Fruit fly (Drosophila melanogaster): Measurements from ENCODE around the gene spdi.

DNA sequence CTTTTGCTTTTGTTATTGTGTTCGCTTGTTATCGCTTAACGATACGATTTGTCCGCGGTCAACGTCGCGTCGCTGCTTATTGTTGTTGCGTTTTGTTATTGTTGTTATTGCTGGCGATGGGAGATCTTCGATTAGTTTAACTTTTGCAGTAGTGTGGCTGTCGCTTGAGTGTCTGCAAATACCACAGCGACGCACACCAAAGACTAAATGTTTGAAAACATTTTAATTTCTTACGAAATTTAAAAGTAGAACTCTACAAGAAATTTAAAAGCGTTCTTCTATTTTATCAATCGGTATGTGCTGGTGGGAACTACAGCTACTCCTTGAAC lies at the start of gene spdi:
- TF ChIP-seq CG6254 (GFP tag; optimal IDR thresholded peaks at IDR 0.05) = no peak
- no peak for TF ChIP-seq sqz (GFP tag; optimal IDR thresholded peaks at IDR 0.05)
- peak; percentile 59; the same call in 2 of the 3 replicates for TF ChIP-seq row (GFP tag; IDR thresholded peaks at IDR 0.05)
- TF ChIP-seq CG17186 (GFP tag; optimal IDR thresholded peaks at IDR 0.05) = peak; percentile 46
- TF ChIP-seq CG8924 (tag; optimal IDR thresholded peaks at IDR 0.05) = peak; percentile 71
- TF ChIP-seq CG1529 (GFP tag; optimal IDR thresholded peaks at IDR 0.05) = no peak
- TF ChIP-seq CG13624 (GFP tag; optimal IDR thresholded peaks at IDR 0.05) = no peak
- peak; percentile 61 for TF ChIP-seq Dp (GFP tag; optimal IDR thresholded peaks at IDR 0.05)
- peak; percentile 74; the same call in 1 of the 4 replicates for TF ChIP-seq chinmo (GFP tag; IDR thresholded peaks at IDR 0.05; ENCODE audit: partially characterized antibody)
- peak; percentile 28; the same call in 1 of the 3 replicates for TF ChIP-seq ci (GFP tag; IDR thresholded peaks at IDR 0.05)
- no peak for TF ChIP-seq Ets97D (GFP tag; optimal IDR thresholded peaks at IDR 0.05)
- TF ChIP-seq CG2678 (tag; optimal IDR thresholded peaks at IDR 0.05) = no peak
- peak; percentile 39 for TF ChIP-seq Sin3A (optimal IDR thresholded peaks at IDR 0.05)
- TF ChIP-seq Hr78 (GFP tag; optimal IDR thresholded peaks at IDR 0.05) = no peak
